Worm (Caenorhabditis elegans): ENCODE data around the gene K08C7.4.

ce11 chrIV:10705176-10705575 lies 24.9 kb upstream of the K08C7.4 start, which contains the start of gene R102.10:
- TF ChIP-seq lin-13 (tag; optimal IDR thresholded peaks at IDR 0.05) (no peak), elt-1 (tag; optimal IDR thresholded peaks at IDR 0.05; ENCODE audit: borderline replicate concordance, insufficient read depth) (no peak), sem-2 (GFP tag; optimal IDR thresholded peaks at IDR 0.05) (no peak), drap-1 (GFP tag; optimal IDR thresholded peaks at IDR 0.05) (no peak), unc-39 (tag; optimal IDR thresholded peaks at IDR 0.05) (no peak)

Measured in whole organism, mixed stage, embryonic.